Worm (Caenorhabditis elegans): ENCODE measurements around the gene pmk-1.
"Not testable (repeated sequence)": the region's sequence is repeated elsewhere in the genome, so short reads cannot be mapped to it uniquely, and the experiment has no call there.

Gene pmk-1

ce11 chrIV:8112646-8113045 is 35.9 kb upstream of the pmk-1 start:
- peak; percentile 48 for TF ChIP-seq pha-4 (tag; optimal IDR thresholded peaks at IDR 0.05)
- TF ChIP-seq ceh-16 (tag; optimal IDR thresholded peaks at IDR 0.05), result no peak

ce11 chrIV:8113161-8113560 is 35.4 kb upstream of the pmk-1 start, which contains the start of gene Y42H9AR.1:
Gene Y42H9AR.1 (plus strand): TSS chrIV:8113393.
- TF ChIP-seq unc-39 (tag; optimal IDR thresholded peaks at IDR 0.05), result no peak
- TF ChIP-seq nfya-1 (tag; optimal IDR thresholded peaks at IDR 0.05; ENCODE audit: insufficient read depth), result peak; percentile 23
- peak; percentile 0 for TF ChIP-seq nhr-25 (tag; optimal IDR thresholded peaks at IDR 0.05)
- TF ChIP-seq nhr-77 (tag; optimal IDR thresholded peaks at IDR 0.05), result no peak
- TF ChIP-seq eor-1 (tag; optimal IDR thresholded peaks at IDR 0.05), result no peak
- no peak for TF ChIP-seq lsy-12 (tag; optimal IDR thresholded peaks at IDR 0.05)
- peak; percentile 48 for TF ChIP-seq hmg-11 (tag; optimal IDR thresholded peaks at IDR 0.05)

ce11 chrIV:8114535-8114934 is 34.1 kb upstream of the pmk-1 start:
- TF ChIP-seq fkh-10 (GFP tag; optimal IDR thresholded peaks at IDR 0.05) (no peak), mml-1 (tag; optimal IDR thresholded peaks at IDR 0.05) (no peak), skn-1 (tag; optimal IDR thresholded peaks at IDR 0.05) (no peak), fos-1 (tag; optimal IDR thresholded peaks at IDR 0.05) (no peak), nhr-23 (tag; optimal IDR thresholded peaks at IDR 0.05) (no peak), ZK546.5 (tag; optimal IDR thresholded peaks at IDR 0.05) (no peak), egl-5 (tag; optimal IDR thresholded peaks at IDR 0.05) (no peak)

ce11 chrIV:8115462-8115861 is 33.1 kb upstream of the pmk-1 start, which contains the start of gene irld-8:
Gene irld-8 (plus strand): TSS chrIV:8115762.
- TF ChIP-seq ceh-28 (tag; optimal IDR thresholded peaks at IDR 0.05) (no peak), aly-2 (tag; optimal IDR thresholded peaks at IDR 0.05) (no peak)

- no peak for TF ChIP-seq skn-1 (tag; optimal IDR thresholded peaks at IDR 0.05)
- no peak for TF ChIP-seq nhr-67 (tag; optimal IDR thresholded peaks at IDR 0.05)
- no peak for TF ChIP-seq ceh-28 (tag; optimal IDR thresholded peaks at IDR 0.05)
- TF ChIP-seq R02D3.7 (tag; optimal IDR thresholded peaks at IDR 0.05), result no peak
- TF ChIP-seq daf-12 (tag; optimal IDR thresholded peaks at IDR 0.05), result no peak
- TF ChIP-seq tbx-2 (tag; optimal IDR thresholded peaks at IDR 0.05), result no peak
- no peak for TF ChIP-seq zag-1 (tag; optimal IDR thresholded peaks at IDR 0.05)
- no peak for TF ChIP-seq ama-1 (optimal IDR thresholded peaks at IDR 0.05)
- no peak for TF ChIP-seq elt-1 (tag; optimal IDR thresholded peaks at IDR 0.05)
- TF ChIP-seq pqm-1 (tag; optimal IDR thresholded peaks at IDR 0.05), result no peak
- no peak for TF ChIP-seq ztf-11 (tag; optimal IDR thresholded peaks at IDR 0.05)
- TF ChIP-seq mdl-1 (tag; optimal IDR thresholded peaks at IDR 0.05), result no peak
- no peak for TF ChIP-seq fkh-2 (tag; optimal IDR thresholded peaks at IDR 0.05)
- no peak for TF ChIP-seq elt-3 (tag; optimal IDR thresholded peaks at IDR 0.05)
- TF ChIP-seq nhr-43 (tag; optimal IDR thresholded peaks at IDR 0.05; ENCODE audit: poor library complexity, severe bottlenecking), result no peak
- no peak for TF ChIP-seq eor-1 (tag; optimal IDR thresholded peaks at IDR 0.05)
- TF ChIP-seq nhr-77 (tag; optimal IDR thresholded peaks at IDR 0.05), result no peak
- TF ChIP-seq ceh-82 (tag; optimal IDR thresholded peaks at IDR 0.05), result no peak
- TF ChIP-seq lin-39 (tag; optimal IDR thresholded peaks at IDR 0.05), result no peak
- no peak for TF ChIP-seq mml-1 (tag; optimal IDR thresholded peaks at IDR 0.05)
Observed at ce11 chrIV:8118790-8119189, 29.8 kb upstream of the pmk-1 start, which contains the start of gene F42G8.8. Gene F42G8.8 (plus strand): TSS chrIV:8119090.

ce11 chrIV:8122349-8122748 is 26.2 kb upstream of the pmk-1 start, which contains the start of gene erp-44.3:
Gene erp-44.3 (plus strand): TSS chrIV:8122649.
- TF ChIP-seq unc-62 (GFP tag; optimal IDR thresholded peaks at IDR 0.05); aly-2 (tag; optimal IDR thresholded peaks at IDR 0.05); nhr-28 (tag; optimal IDR thresholded peaks at IDR 0.05): not testable (repeated sequence)

All from whole organism, L3 larva.